Fruit fly (Drosophila melanogaster): ENCODE data around the gene Ubi-p63E.

DNA sequence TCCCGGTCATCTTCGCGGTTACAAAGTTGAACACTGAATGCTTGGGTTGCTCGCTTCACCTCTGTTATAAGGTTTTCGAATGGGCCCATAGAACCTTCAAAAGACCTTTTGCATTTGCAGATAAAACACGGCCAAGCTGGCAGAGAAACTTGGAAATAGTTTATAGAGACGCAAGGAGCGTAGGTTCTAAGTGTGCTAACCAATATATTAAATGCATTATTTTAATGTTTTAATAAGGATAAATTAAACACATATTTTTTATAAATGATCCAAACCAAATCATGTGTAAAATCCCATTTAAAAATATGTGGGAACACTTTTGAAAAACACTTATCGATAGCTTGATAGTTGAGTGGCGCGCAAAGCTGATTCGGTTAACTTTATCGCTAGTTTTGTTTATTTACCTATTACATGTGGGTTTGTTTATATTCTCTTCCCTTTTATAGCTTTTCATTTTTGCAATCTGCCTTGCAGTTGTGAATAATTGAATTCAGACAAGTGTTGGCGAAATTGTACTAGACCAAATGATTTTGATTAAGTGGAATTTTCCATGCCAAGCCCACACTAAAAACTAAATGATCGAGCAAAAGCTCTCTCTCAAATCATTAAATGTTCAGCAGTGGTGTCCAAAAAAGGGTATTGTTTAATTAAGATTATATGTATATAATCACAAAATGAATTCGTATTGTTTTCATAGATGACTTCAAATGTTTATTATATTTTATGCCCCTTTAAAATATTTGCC lies 37.3 kb upstream of the Ubi-p63E start, which contains the start of gene CG12766:
- no peak for TF ChIP-seq CG8478 (optimal IDR thresholded peaks at IDR 0.05)
- no peak for TF ChIP-seq CTCF (optimal IDR thresholded peaks at IDR 0.05)
